Fruit fly (Drosophila melanogaster) whole organism, embryonic: ENCODE measurements around the gene CG8236.
A peak's percentile ranks its signal among the peaks of the same experiment; 100 is the strongest.

Experiments used
- Atf6 ChIP-seq: fragments of 200-800 bp; sonication (Bioruptor generic); IDR thresholded peaks from 2 replicates; pipeline ENCODE4 v1.3.6; 2022; ENCODE audit warnings: missing biosample characterization, missing genetic modification characterization
- B-H2 ChIP-seq: fragments of 200-800 bp; sonication (Bioruptor generic); optimal IDR thresholded peaks from 2 replicates; lab custom pipeline; 2018; ENCODE audit warnings: missing biosample characterization, mild to moderate bottlenecking, missing genetic modification characterization
- Bteb2 ChIP-seq: fragments of 200-800 bp; sonication (Bioruptor generic); optimal IDR thresholded peaks from 2 replicates; lab custom pipeline; 2016; ENCODE audit warnings: missing biosample characterization, missing genetic modification characterization
- C15 ChIP-seq: fragments of 200-800 bp; sonication (Bioruptor generic); IDR thresholded peaks from 3 replicates; pipeline ENCODE4 v1.3.6; 2022; ENCODE audit warnings: missing biosample characterization, missing genetic modification characterization
- CG10267 ChIP-seq: fragments of 200-800 bp; sonication (Bioruptor generic); optimal IDR thresholded peaks from 2 replicates; lab custom pipeline; 2018; ENCODE audit warnings: missing biosample characterization, mild to moderate bottlenecking, missing genetic modification characterization, moderate library complexity
- CG10366 ChIP-seq: fragments of 200-800 bp; sonication (Bioruptor generic); IDR thresholded peaks from 2 replicates; pipeline ENCODE4 v1.3.6; 2022; ENCODE audit warnings: missing biosample characterization, missing genetic modification characterization
- CG11093 ChIP-seq: fragments of 200-800 bp; sonication (Bioruptor generic); IDR thresholded peaks from 3 replicates; pipeline ENCODE4 v1.3.6; 2022; ENCODE audit warnings: missing biosample characterization, missing genetic modification characterization
- CG11695 ChIP-seq: fragments of 200-800 bp; sonication (Bioruptor generic); IDR thresholded peaks from 3 replicates; pipeline ENCODE4 v1.3.6; 2022; ENCODE audit warnings: missing biosample characterization, missing genetic modification characterization
- CG11723 ChIP-seq: fragments of 200-800 bp; sonication (Bioruptor generic); optimal IDR thresholded peaks from 2 replicates; lab custom pipeline; 2017; ENCODE audit warnings: missing biosample characterization, mild to moderate bottlenecking, missing genetic modification characterization
- CG13624 ChIP-seq: fragments of 200-800 bp; sonication (Bioruptor generic); optimal IDR thresholded peaks from 2 replicates; lab custom pipeline; 2016; ENCODE audit warnings: missing biosample characterization, missing genetic modification characterization
- CG15011 ChIP-seq: fragments of 200-800 bp; sonication (Bioruptor generic); optimal IDR thresholded peaks from 3 replicates; lab custom pipeline; 2018; ENCODE audit warnings: missing biosample characterization, mild to moderate bottlenecking, missing genetic modification characterization
- CG15514 ChIP-seq: fragments of 200-800 bp; sonication (Bioruptor generic); optimal IDR thresholded peaks from 3 replicates; lab custom pipeline; 2017; ENCODE audit warnings: missing biosample characterization, missing genetic modification characterization, mild to moderate bottlenecking, moderate library complexity, missing genetic modification reagents
- CG15696 ChIP-seq: fragments of 200-800 bp; sonication (Bioruptor generic); optimal IDR thresholded peaks from 2 replicates; lab custom pipeline; 2019; ENCODE audit warnings: missing biosample characterization, mild to moderate bottlenecking, missing genetic modification characterization, moderate library complexity
- CG32772 ChIP-seq: fragments of 200-800 bp; sonication (Bioruptor generic); IDR thresholded peaks from 2 replicates; pipeline ENCODE4 v1.3.6; 2022; ENCODE audit warnings: missing biosample characterization, missing genetic modification characterization
- CG3407 ChIP-seq: fragments of 200-800 bp; sonication (Bioruptor generic); optimal IDR thresholded peaks from 2 replicates; lab custom pipeline; 2018; ENCODE audit warnings: missing biosample characterization, mild to moderate bottlenecking, missing genetic modification characterization
- CG6175 ChIP-seq: fragments of 200-800 bp; sonication (Bioruptor generic); IDR thresholded peaks from 3 replicates; pipeline ENCODE4 v1.3.6; 2022; ENCODE audit warnings: missing biosample characterization, missing genetic modification characterization
- CG6791 ChIP-seq: fragments of 200-800 bp; sonication (Bioruptor generic); IDR thresholded peaks from 3 replicates; pipeline ENCODE4 v1.3.6; 2022; ENCODE audit warnings: missing biosample characterization, missing genetic modification characterization; ENCODE audit not compliant: partially characterized antibody
- CG8089 ChIP-seq: fragments of 200-800 bp; sonication (Bioruptor generic); optimal IDR thresholded peaks from 3 replicates; lab custom pipeline; 2016; ENCODE audit warnings: missing biosample characterization, missing genetic modification characterization
- CG8281 ChIP-seq: fragments of 200-800 bp; sonication (Bioruptor generic); optimal IDR thresholded peaks from 2 replicates; lab custom pipeline; 2018; ENCODE audit warnings: missing biosample characterization, mild to moderate bottlenecking, missing genetic modification characterization, moderate library complexity
- CG8478 ChIP-seq: fragments of >200 bp; optimal IDR thresholded peaks from 2 replicates; lab custom pipeline; 2018
- CG9797 ChIP-seq: fragments of 200-800 bp; sonication (Bioruptor generic); optimal IDR thresholded peaks from 3 replicates; lab custom pipeline; 2018; ENCODE audit warnings: missing biosample characterization, mild to moderate bottlenecking, missing genetic modification characterization
- Camta ChIP-seq: fragments of 200-800 bp; sonication (Bioruptor generic); optimal IDR thresholded peaks from 2 replicates; lab custom pipeline; 2016; ENCODE audit warnings: missing biosample characterization, missing genetic modification characterization
- Dp ChIP-seq: fragments of 200-800 bp; sonication (Bioruptor generic); optimal IDR thresholded peaks from 2 replicates; lab custom pipeline; 2018; ENCODE audit warnings: missing biosample characterization, mild to moderate bottlenecking, missing genetic modification characterization, moderate library complexity
- E2f2 ChIP-seq: fragments of 200-800 bp; sonication (Bioruptor generic); IDR thresholded peaks from 2 replicates; pipeline ENCODE4 v1.3.6; 2022; ENCODE audit warnings: missing biosample characterization, missing genetic modification characterization
- ERR ChIP-seq: fragments of 200-800 bp; sonication (Bioruptor generic); optimal IDR thresholded peaks from 2 replicates; lab custom pipeline; 2016; ENCODE audit warnings: missing biosample characterization, missing genetic modification characterization
- Ets97D ChIP-seq: fragments of 200-800 bp; sonication (Bioruptor generic); optimal IDR thresholded peaks from 3 replicates; lab custom pipeline; 2016; ENCODE audit warnings: missing biosample characterization, missing genetic modification characterization
- Fer1 ChIP-seq: fragments of 200-800 bp; sonication (Bioruptor generic); optimal IDR thresholded peaks from 2 replicates; lab custom pipeline; 2017; ENCODE audit warnings: missing biosample characterization, mild to moderate bottlenecking, missing genetic modification characterization
- HmgZ ChIP-seq: fragments of 200-800 bp; sonication (Bioruptor generic); optimal IDR thresholded peaks from 2 replicates; lab custom pipeline; 2018; ENCODE audit warnings: missing biosample characterization, mild to moderate bottlenecking, missing genetic modification characterization
- MBD-R2 ChIP-seq: fragments of 200-800 bp; sonication (Bioruptor generic); IDR thresholded peaks from 2 replicates; pipeline ENCODE4 v1.3.6; 2022; ENCODE audit warnings: missing biosample characterization, missing genetic modification characterization
- chinmo ChIP-seq: fragments of 200-800 bp; sonication (Bioruptor generic); IDR thresholded peaks from 4 replicates; pipeline ENCODE4 v1.3.6; 2022; ENCODE audit warnings: missing biosample characterization, missing genetic modification characterization; ENCODE audit not compliant: partially characterized antibody
- crp ChIP-seq, 2 experiments: fragments of 200-800 bp; sonication (Bioruptor generic); optimal IDR thresholded peaks; 2 replicates in 1 of 2; 3 replicates in 1 of 2; lab custom pipeline; 2017; ENCODE audit warnings: missing biosample characterization in 2 of 2, missing genetic modification characterization in 2 of 2, mild to moderate bottlenecking in 1 of 2, moderate library complexity in 1 of 2
- dpn ChIP-seq, 2 experiments: fragments of 200-800 bp; sonication (Bioruptor generic); optimal IDR thresholded peaks; 3 replicates each; lab custom pipeline; 2016; ENCODE audit warnings: missing biosample characterization in 2 of 2, missing genetic modification characterization in 2 of 2
- esg ChIP-seq: fragments of 200-800 bp; sonication (Bioruptor generic); conservative IDR thresholded peaks from 2 replicates; pipeline ENCODE4 v1.3.6; 2022; ENCODE audit warnings: missing biosample characterization, missing genetic modification characterization
- ewg ChIP-seq: fragments of 200-800 bp; sonication (Bioruptor generic); optimal IDR thresholded peaks from 3 replicates; lab custom pipeline; 2017; ENCODE audit warnings: mild to moderate bottlenecking, missing biosample characterization, missing genetic modification reagents, missing genetic modification characterization
- fd102C ChIP-seq: fragments of 200-800 bp; sonication (Bioruptor generic); optimal IDR thresholded peaks from 2 replicates; lab custom pipeline; 2018; ENCODE audit warnings: missing biosample characterization, mild to moderate bottlenecking, missing genetic modification characterization, moderate library complexity
- ftz-f1 ChIP-seq: fragments of 200-800 bp; sonication (Bioruptor generic); optimal IDR thresholded peaks from 2 replicates; lab custom pipeline; 2016; ENCODE audit warnings: missing biosample characterization, missing genetic modification characterization
- jing ChIP-seq: fragments of 200-800 bp; sonication (Bioruptor generic); optimal IDR thresholded peaks from 2 replicates; lab custom pipeline; 2018; ENCODE audit warnings: missing biosample characterization, mild to moderate bottlenecking, missing genetic modification characterization
- kni ChIP-seq: fragments of 200-800 bp; sonication (Bioruptor generic); optimal IDR thresholded peaks from 3 replicates; lab custom pipeline; 2017; ENCODE audit warnings: mild to moderate bottlenecking, missing biosample characterization, missing genetic modification reagents, missing genetic modification characterization
- lab ChIP-seq: fragments of 200-800 bp; sonication (Bioruptor generic); optimal IDR thresholded peaks from 3 replicates; lab custom pipeline; 2017; ENCODE audit warnings: missing biosample characterization, missing genetic modification characterization, mild to moderate bottlenecking, moderate library complexity, missing genetic modification reagents
- nom ChIP-seq: fragments of 200-800 bp; sonication (Bioruptor generic); optimal IDR thresholded peaks from 2 replicates; lab custom pipeline; 2017; ENCODE audit warnings: missing biosample characterization, missing genetic modification characterization, mild to moderate bottlenecking, moderate library complexity, missing genetic modification reagents
- onecut ChIP-seq: fragments of 200-800 bp; sonication (Bioruptor generic); IDR thresholded peaks from 2 replicates; pipeline ENCODE4 v1.3.6; 2022; ENCODE audit warnings: missing biosample characterization, missing genetic modification characterization
- ranshi ChIP-seq: fragments of 200-800 bp; sonication (Bioruptor generic); IDR thresholded peaks from 2 replicates; pipeline ENCODE4 v1.3.6; 2022; ENCODE audit warnings: missing biosample characterization, missing genetic modification characterization
- sd ChIP-seq: fragments of 200-800 bp; sonication (Bioruptor generic); optimal IDR thresholded peaks from 3 replicates; lab custom pipeline; 2018; ENCODE audit warnings: missing biosample characterization, mild to moderate bottlenecking, missing genetic modification characterization, moderate library complexity
- slou ChIP-seq: fragments of 200-800 bp; sonication (Bioruptor generic); optimal IDR thresholded peaks from 3 replicates; lab custom pipeline; 2016; ENCODE audit warnings: missing biosample characterization, missing genetic modification characterization

Gene CG8236

dm6 chr3R:8726632-8727031, 42.6 kb upstream of the CG8236 start, which contains the start of gene CG8159 (continued):
- TF ChIP-seq ranshi (no peak), sd (tag; lab: Kevin White, UChicago) (no peak), onecut (no peak), crp (GFP tag; optimal IDR thresholded peaks at IDR 0.05; lab: Kevin White, UChicago) (peak in 1 of 2 experiments; percentile 43), CG6175 (GFP tag; lab: Robert Waterston, UW) (no peak), CG15011 (GFP tag; lab: Kevin White, UChicago) (no peak), fd102C (no peak), ERR (GFP tag; lab: Kevin White, UChicago) (no peak), esg (GFP tag; lab: Robert Waterston, UW) (no peak), nom (no peak), E2f2 (GFP tag; lab: Robert Waterston, UW) (peak; percentile 68), MBD-R2 (peak; percentile 85), ftz-f1 (GFP tag; lab: Kevin White, UChicago) (no peak), CG11723 (no peak), CG13624 (GFP tag; lab: Kevin White, UChicago) (no peak), Camta (GFP tag; lab: Kevin White, UChicago) (no peak), kni (GFP tag; lab: Kevin White, UChicago) (no peak), lab (GFP tag; lab: Kevin White, UChicago) (no peak), dpn (GFP tag; optimal IDR thresholded peaks at IDR 0.05; lab: Kevin White, UChicago) (no peak), CG32772 (no peak), Fer1 (no peak), Bteb2 (GFP tag; lab: Kevin White, UChicago) (no peak), CG6791 (GFP tag; lab: Robert Waterston, UW) (no peak), Atf6 (no peak), B-H2 (GFP tag; lab: Kevin White, UChicago) (no peak), C15 (GFP tag; lab: Robert Waterston, UW) (no peak), HmgZ (tag; lab: Kevin White, UChicago) (peak; percentile 27), ewg (GFP tag; lab: Kevin White, UChicago) (no peak), Ets97D (GFP tag; lab: Kevin White, UChicago) (peak; percentile 35), CG15514 (GFP tag; lab: Kevin White, UChicago) (no peak), Dp (peak; percentile 63), CG10366 (no peak), CG8281 (tag; lab: Kevin White, UChicago) (no peak), CG8089 (no peak), CG11093 (GFP tag; lab: Robert Waterston, UW) (no peak), CG9797 (no peak), chinmo (no peak), CG15696 (tag; lab: Kevin White, UChicago) (no peak), CG10267 (peak; percentile 81), CG8478 (lab: Kevin White, UChicago) (no peak), slou (GFP tag; lab: Kevin White, UChicago) (no peak), jing (GFP tag; lab: Kevin White, UChicago) (no peak), CG3407 (no peak), CG11695 (GFP tag; lab: Robert Waterston, UW) (no peak)
